Fruit fly (Drosophila melanogaster) whole organism, embryonic: ENCODE data around the gene alpha-Spec.

Experiments
- BEAF-32 ChIP-seq: fragments of 200-800 bp; sonication (Bioruptor generic); optimal IDR thresholded peaks from 3 replicates; lab custom pipeline; 2017; ENCODE audit warnings: missing biosample characterization, missing genetic modification characterization, mild to moderate bottlenecking, moderate library complexity, missing genetic modification reagents
- CG10321 ChIP-seq: fragments of 200-800 bp; sonication (Bioruptor generic); IDR thresholded peaks from 2 replicates; pipeline ENCODE4 v1.3.6; 2022; ENCODE audit warnings: missing biosample characterization, missing genetic modification characterization
- CG10366 ChIP-seq: fragments of 200-800 bp; sonication (Bioruptor generic); IDR thresholded peaks from 2 replicates; pipeline ENCODE4 v1.3.6; 2022; ENCODE audit warnings: missing biosample characterization, missing genetic modification characterization
- CG10654 ChIP-seq: fragments of 200-800 bp; sonication (Bioruptor generic); optimal IDR thresholded peaks from 2 replicates; lab custom pipeline; 2016; ENCODE audit warnings: missing biosample characterization, missing genetic modification characterization
- CG11456 ChIP-seq: fragments of 200-800 bp; sonication (Bioruptor generic); IDR thresholded peaks from 3 replicates; pipeline ENCODE4 v1.3.6; 2022; ENCODE audit warnings: missing biosample characterization, missing genetic modification characterization
- CG13624 ChIP-seq: fragments of 200-800 bp; sonication (Bioruptor generic); optimal IDR thresholded peaks from 2 replicates; lab custom pipeline; 2016; ENCODE audit warnings: missing biosample characterization, missing genetic modification characterization
- CG14050 ChIP-seq: fragments of 200-800 bp; sonication (Bioruptor generic); IDR thresholded peaks from 3 replicates; pipeline ENCODE4 v1.3.6; 2022; ENCODE audit warnings: missing biosample characterization, missing genetic modification characterization
- CG14667 ChIP-seq: fragments of 200-800 bp; sonication (Bioruptor generic); IDR thresholded peaks from 2 replicates; pipeline ENCODE4 v1.3.6; 2022; ENCODE audit warnings: missing biosample characterization, missing genetic modification characterization
- CG15011 ChIP-seq: fragments of 200-800 bp; sonication (Bioruptor generic); optimal IDR thresholded peaks from 3 replicates; lab custom pipeline; 2018; ENCODE audit warnings: missing biosample characterization, mild to moderate bottlenecking, missing genetic modification characterization
- CG15073 ChIP-seq: fragments of 200-800 bp; sonication (Bioruptor generic); optimal IDR thresholded peaks from 2 replicates; lab custom pipeline; 2016; ENCODE audit warnings: missing biosample characterization, missing genetic modification characterization
- CG16815 ChIP-seq: fragments of 200-800 bp; sonication (Bioruptor generic); optimal IDR thresholded peaks from 3 replicates; lab custom pipeline; 2017; ENCODE audit warnings: missing biosample characterization, mild to moderate bottlenecking, missing genetic modification characterization
- CG17829 ChIP-seq: fragments of 200-800 bp; optimal IDR thresholded peaks from 2 replicates; lab custom pipeline; 2019; ENCODE audit warnings: missing biosample characterization, mild to moderate bottlenecking, missing genetic modification characterization, moderate library complexity
- CG17912 ChIP-seq: fragments of 200-800 bp; sonication (Bioruptor generic); optimal IDR thresholded peaks from 2 replicates; lab custom pipeline; 2018; ENCODE audit warnings: missing biosample characterization, mild to moderate bottlenecking, missing genetic modification characterization
- CG1792 ChIP-seq: fragments of 200-800 bp; sonication (Bioruptor generic); optimal IDR thresholded peaks from 2 replicates; lab custom pipeline; 2016; ENCODE audit warnings: missing biosample characterization, missing genetic modification characterization
- CG2116 ChIP-seq: fragments of 200-800 bp; sonication (Bioruptor generic); optimal IDR thresholded peaks from 3 replicates; lab custom pipeline; 2018; ENCODE audit warnings: missing biosample characterization, mild to moderate bottlenecking, missing genetic modification characterization
- CG3065 ChIP-seq: fragments of 200-800 bp; sonication (Bioruptor generic); optimal IDR thresholded peaks from 2 replicates; lab custom pipeline; 2016; ENCODE audit warnings: missing biosample characterization, missing genetic modification characterization
- CG3163 ChIP-seq: fragments of 200-800 bp; sonication (Bioruptor generic); optimal IDR thresholded peaks from 3 replicates; lab custom pipeline; 2016; ENCODE audit warnings: missing biosample characterization, missing genetic modification characterization
- CG4360 ChIP-seq: fragments of 200-800 bp; sonication (Bioruptor generic); IDR thresholded peaks from 2 replicates; pipeline ENCODE4 v1.3.6; 2022; ENCODE audit warnings: missing biosample characterization, missing genetic modification characterization
- CG4617 ChIP-seq: fragments of 200-800 bp; sonication (Bioruptor generic); optimal IDR thresholded peaks from 3 replicates; lab custom pipeline; 2016; ENCODE audit warnings: missing biosample characterization, missing genetic modification characterization, borderline replicate concordance
- CG5245 ChIP-seq: fragments of 200-800 bp; sonication (Bioruptor generic); optimal IDR thresholded peaks from 3 replicates; lab custom pipeline; 2016; ENCODE audit warnings: missing biosample characterization, missing genetic modification characterization
- CG6272 ChIP-seq: fragments of 200-800 bp; sonication (Bioruptor generic); IDR thresholded peaks from 2 replicates; pipeline ENCODE4 v1.3.6; 2022; ENCODE audit warnings: missing biosample characterization, missing genetic modification characterization
- CG6854 ChIP-seq: fragments of 200-800 bp; sonication (Bioruptor generic); optimal IDR thresholded peaks from 3 replicates; lab custom pipeline; 2017; ENCODE audit warnings: missing biosample characterization, mild to moderate bottlenecking, missing genetic modification characterization
- CG8359 ChIP-seq: fragments of 200-800 bp; sonication (Bioruptor generic); optimal IDR thresholded peaks from 2 replicates; lab custom pipeline; 2017; ENCODE audit warnings: missing biosample characterization, mild to moderate bottlenecking, missing genetic modification characterization, borderline replicate concordance
- CG8388 ChIP-seq: fragments of 200-800 bp; sonication (Bioruptor generic); optimal IDR thresholded peaks from 2 replicates; lab custom pipeline; 2019; ENCODE audit warnings: missing biosample characterization, mild to moderate bottlenecking, missing genetic modification characterization, moderate library complexity
- Fer3 ChIP-seq: fragments of 200-800 bp; sonication (Bioruptor generic); optimal IDR thresholded peaks from 2 replicates; lab custom pipeline; 2018; ENCODE audit warnings: missing biosample characterization, mild to moderate bottlenecking, missing genetic modification characterization, moderate library complexity
- GATAe ChIP-seq: fragments of 200-800 bp; sonication (Bioruptor generic); conservative IDR thresholded peaks from 2 replicates; pipeline ENCODE4 v1.3.6; 2022; ENCODE audit warnings: missing biosample characterization, missing genetic modification characterization
- H15 ChIP-seq: fragments of 200-800 bp; sonication (Bioruptor generic); IDR thresholded peaks from 3 replicates; pipeline ENCODE4 v1.3.6; 2022; ENCODE audit warnings: missing biosample characterization, missing genetic modification characterization
- HLHmδ ChIP-seq: fragments of 200-800 bp; sonication (Bioruptor generic); optimal IDR thresholded peaks from 2 replicates; lab custom pipeline; 2018; ENCODE audit warnings: missing biosample characterization, mild to moderate bottlenecking, missing genetic modification characterization, moderate library complexity
- HmgZ ChIP-seq: fragments of 200-800 bp; sonication (Bioruptor generic); optimal IDR thresholded peaks from 2 replicates; lab custom pipeline; 2018; ENCODE audit warnings: missing biosample characterization, mild to moderate bottlenecking, missing genetic modification characterization
- Hsf ChIP-seq: fragments of 200-800 bp; sonication (Bioruptor generic); optimal IDR thresholded peaks from 3 replicates; lab custom pipeline; 2016; ENCODE audit warnings: missing biosample characterization, missing genetic modification characterization
- NFAT ChIP-seq: fragments of 200-800 bp; sonication (Bioruptor generic); IDR thresholded peaks from 2 replicates; pipeline ENCODE4 v1.3.6; 2022; ENCODE audit warnings: missing biosample characterization, missing genetic modification characterization
- Neu2 ChIP-seq: fragments of 200-800 bp; sonication (Bioruptor generic); optimal IDR thresholded peaks from 3 replicates; lab custom pipeline; 2016; ENCODE audit warnings: missing biosample characterization, missing genetic modification characterization, borderline replicate concordance
- Ptx1 ChIP-seq: fragments of 200-800 bp; sonication (Bioruptor generic); IDR thresholded peaks from 2 replicates; pipeline ENCODE4 v1.3.6; 2022; ENCODE audit warnings: missing biosample characterization, missing genetic modification characterization
- Rx ChIP-seq: fragments of 200-800 bp; sonication (Bioruptor generic); IDR thresholded peaks from 2 replicates; pipeline ENCODE4 v1.3.6; 2022; ENCODE audit warnings: missing biosample characterization, missing genetic modification characterization
- Usf ChIP-seq: fragments of 200-800 bp; sonication (Bioruptor generic); optimal IDR thresholded peaks from 2 replicates; lab custom pipeline; 2017; ENCODE audit warnings: missing genotype, missing biosample characterization, missing genetic modification characterization
- aop ChIP-seq: fragments of 200-800 bp; sonication (Bioruptor generic); IDR thresholded peaks from 2 replicates; pipeline ENCODE4 v1.3.6; 2022; ENCODE audit warnings: missing biosample characterization, missing genetic modification characterization
- corto ChIP-seq: fragments of 200-800 bp; sonication (Bioruptor generic); optimal IDR thresholded peaks from 2 replicates; lab custom pipeline; 2016; ENCODE audit warnings: missing biosample characterization, mild to moderate bottlenecking, missing genetic modification characterization, moderate library complexity
- crc ChIP-seq: fragments of 200-800 bp; sonication (Bioruptor generic); optimal IDR thresholded peaks from 2 replicates; lab custom pipeline; 2016; ENCODE audit warnings: missing biosample characterization, missing genetic modification characterization
- dimm ChIP-seq: fragments of 200-800 bp; sonication (Bioruptor generic); IDR thresholded peaks from 2 replicates; pipeline ENCODE4 v1.3.6; 2022; ENCODE audit warnings: missing biosample characterization, missing genetic modification characterization
- en ChIP-seq: fragments of 200-800 bp; sonication (Bioruptor generic); optimal IDR thresholded peaks from 2 replicates; lab custom pipeline; 2016; ENCODE audit warnings: missing biosample characterization, missing genetic modification characterization
- ftz-f1 ChIP-seq: fragments of 200-800 bp; sonication (Bioruptor generic); optimal IDR thresholded peaks from 2 replicates; lab custom pipeline; 2016; ENCODE audit warnings: missing biosample characterization, missing genetic modification characterization
- gcm2 ChIP-seq: fragments of 200-800 bp; sonication (Bioruptor generic); optimal IDR thresholded peaks from 2 replicates; lab custom pipeline; 2016; ENCODE audit warnings: missing biosample characterization, missing genetic modification characterization
- gfzf ChIP-seq: fragments of 200-800 bp; sonication (Bioruptor generic); optimal IDR thresholded peaks from 2 replicates; lab custom pipeline; 2016; ENCODE audit warnings: missing biosample characterization, mild to moderate bottlenecking, missing genetic modification characterization, moderate library complexity
- hb ChIP-seq: fragments of 200-800 bp; sonication (Bioruptor generic); IDR thresholded peaks from 3 replicates; pipeline ENCODE4 v1.3.6; 2022; ENCODE audit warnings: missing biosample characterization, missing genetic modification characterization; ENCODE audit not compliant: partially characterized antibody
- lmd ChIP-seq: fragments of 200-800 bp; sonication (Bioruptor generic); IDR thresholded peaks from 2 replicates; pipeline ENCODE4 v1.3.6; 2022; ENCODE audit warnings: missing biosample characterization, missing genetic modification characterization
- onecut ChIP-seq: fragments of 200-800 bp; sonication (Bioruptor generic); IDR thresholded peaks from 2 replicates; pipeline ENCODE4 v1.3.6; 2022; ENCODE audit warnings: missing biosample characterization, missing genetic modification characterization
- pfk ChIP-seq: fragments of 200-800 bp; sonication (Bioruptor generic); optimal IDR thresholded peaks from 2 replicates; lab custom pipeline; 2018; ENCODE audit warnings: missing biosample characterization, mild to moderate bottlenecking, missing genetic modification characterization, moderate library complexity
- pnt ChIP-seq: fragments of 200-800 bp; sonication (Bioruptor generic); optimal IDR thresholded peaks from 3 replicates; lab custom pipeline; 2016; ENCODE audit warnings: missing biosample characterization, missing genetic modification characterization
- sima ChIP-seq: fragments of 200-800 bp; sonication (Bioruptor generic); optimal IDR thresholded peaks from 2 replicates; lab custom pipeline; 2016; ENCODE audit warnings: missing biosample characterization, missing genetic modification characterization
- tgo ChIP-seq: fragments of 200-800 bp; sonication (Bioruptor generic); IDR thresholded peaks from 3 replicates; pipeline ENCODE4 v1.3.6; 2022; ENCODE audit warnings: missing biosample characterization, missing genetic modification characterization

Gene alpha-Spec

DNA sequence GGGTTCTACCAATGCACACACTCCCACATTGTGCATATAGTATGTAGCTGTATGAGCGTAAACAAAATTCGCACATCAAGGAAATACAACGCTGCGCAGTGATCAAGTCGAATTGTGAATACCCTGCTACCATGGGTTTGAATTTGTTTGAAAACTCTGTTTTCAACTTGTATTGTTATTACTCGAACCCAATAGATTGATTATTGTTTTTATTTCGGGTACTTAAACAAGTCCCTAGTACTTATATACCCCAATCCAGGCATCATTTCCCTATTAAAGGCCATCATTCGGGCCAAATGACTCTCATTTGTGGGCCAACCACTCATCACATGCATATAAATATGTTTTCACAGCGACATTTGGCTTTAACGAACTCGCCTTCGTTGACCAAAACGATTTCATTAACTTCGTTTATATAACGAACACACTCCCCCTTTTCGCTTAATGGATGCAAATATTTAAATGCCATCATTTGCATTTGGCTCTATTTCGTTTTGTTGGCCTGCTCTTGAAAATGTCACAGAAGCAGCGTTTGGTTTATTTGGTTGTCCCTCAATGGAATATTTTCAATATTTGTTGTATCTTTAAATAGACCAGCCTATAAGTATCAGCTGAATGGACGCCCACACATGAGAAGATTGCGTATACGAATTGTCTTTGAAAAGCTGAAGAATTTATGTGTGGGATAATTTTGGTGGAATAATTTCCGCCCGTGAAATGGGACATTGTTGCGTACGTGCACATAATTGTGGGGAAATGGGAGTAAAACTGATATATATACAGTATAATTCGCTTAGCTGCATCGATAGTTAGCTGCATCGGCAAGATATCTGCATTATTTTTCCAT lies 54.8 kb downstream of the alpha-Spec start (continued):
- peak; percentile 60 for TF ChIP-seq crc (GFP tag; lab: Kevin White, UChicago)
- no peak for TF ChIP-seq aop (GFP tag; lab: Robert Waterston, UW)
- peak; percentile 83 for TF ChIP-seq CG10366 (GFP tag; lab: Robert Waterston, UW)
- peak; percentile 45 for TF ChIP-seq CG3163 (GFP tag; lab: Kevin White, UChicago)
- peak; percentile 72 for TF ChIP-seq Hsf (GFP tag; lab: Kevin White, UChicago)
- no peak for TF ChIP-seq CG17912 (GFP tag; lab: Kevin White, UChicago)
- peak; percentile 39 for TF ChIP-seq gcm2 (GFP tag; lab: Kevin White, UChicago)
- TF ChIP-seq NFAT (GFP tag; lab: Robert Waterston, UW) = peak; percentile 60; the same call in 1 of the 2 replicates
- peak; percentile 76; the same call in 2 of the 3 replicates for TF ChIP-seq CG11456 (GFP tag; lab: Robert Waterston, UW)
- TF ChIP-seq CG16815 (GFP tag; lab: Kevin White, UChicago) = no peak
- no peak for TF ChIP-seq CG15011 (GFP tag; lab: Kevin White, UChicago)
- TF ChIP-seq Neu2 = no peak
- TF ChIP-seq corto (GFP tag; lab: Kevin White, UChicago) = no peak
- TF ChIP-seq CG6272 = peak; percentile 69
- TF ChIP-seq HmgZ = peak; percentile 45
- no peak for TF ChIP-seq CG3065 (GFP tag; lab: Kevin White, UChicago)
- peak; percentile 62; the same call in 1 of the 2 replicates for TF ChIP-seq dimm (GFP tag; lab: Robert Waterston, UW)
- TF ChIP-seq sima (GFP tag; lab: Kevin White, UChicago) = no peak
- no peak for TF ChIP-seq CG2116 (GFP tag; lab: Kevin White, UChicago)
- no peak for TF ChIP-seq CG15073 (GFP tag; lab: Kevin White, UChicago)
- peak; percentile 31; the same call in 1 of the 2 replicates for TF ChIP-seq onecut
- TF ChIP-seq Rx (GFP tag; lab: Robert Waterston, UW) = peak; percentile 74
- TF ChIP-seq GATAe (GFP tag; lab: Robert Waterston, UW) = no peak
- TF ChIP-seq gfzf (GFP tag; lab: Kevin White, UChicago) = no peak
- TF ChIP-seq hb = no peak
- TF ChIP-seq HLHmδ = no peak
- peak; percentile 18 for TF ChIP-seq CG17829
- peak; percentile 84 for TF ChIP-seq lmd (GFP tag; lab: Robert Waterston, UW)
- peak; percentile 34; the same call in 1 of the 2 replicates for TF ChIP-seq CG10321
- peak; percentile 26 for TF ChIP-seq Usf
- TF ChIP-seq CG6854 = no peak
- no peak for TF ChIP-seq CG4360 (GFP tag; lab: Robert Waterston, UW)
- no peak for TF ChIP-seq CG5245
- no peak for TF ChIP-seq CG1792
- TF ChIP-seq H15 (GFP tag; lab: Robert Waterston, UW) = peak; percentile 71
- no peak for TF ChIP-seq pnt (GFP tag; lab: Kevin White, UChicago)
- peak; percentile 1 for TF ChIP-seq en (GFP tag; lab: Kevin White, UChicago)
- TF ChIP-seq CG8359 (GFP tag; lab: Kevin White, UChicago) = no peak
- no peak for TF ChIP-seq CG10654 (GFP tag; lab: Kevin White, UChicago)
- no peak for TF ChIP-seq CG4617 (GFP tag; lab: Kevin White, UChicago)
- peak; percentile 79 for TF ChIP-seq CG13624 (GFP tag; lab: Kevin White, UChicago)
- TF ChIP-seq ftz-f1 (GFP tag; lab: Kevin White, UChicago) = no peak
- no peak for TF ChIP-seq BEAF-32
- TF ChIP-seq CG8388 (GFP tag; lab: Kevin White, UChicago) = peak; percentile 2
- TF ChIP-seq Ptx1 (GFP tag; lab: Robert Waterston, UW) = peak; percentile 89
- peak; percentile 73; the same call in 2 of the 3 replicates for TF ChIP-seq CG14050 (GFP tag; lab: Robert Waterston, UW)
- peak; percentile 43; the same call in 1 of the 2 replicates for TF ChIP-seq CG14667 (GFP tag; lab: Robert Waterston, UW)
- peak; percentile 66 for TF ChIP-seq Fer3 (tag; lab: Kevin White, UChicago)
- TF ChIP-seq tgo (GFP tag; lab: Robert Waterston, UW) = peak; percentile 86
- TF ChIP-seq pfk = no peak
